Fruit fly (Drosophila melanogaster): Measurements from ENCODE around the gene mip130.
A peak's percentile ranks its signal among the peaks of the same experiment; 100 is the strongest.

mip130 gene

dm6 chrX:1889926-1890325 lies 18.1 kb upstream of the mip130 start, which contains the start of the genes trr and mRpL16 (continued):
- TF ChIP-seq HLH4C (GFP tag; IDR thresholded peaks at IDR 0.05; ENCODE audit: partially characterized antibody): peak; percentile 54; the same call in 2 of the 3 replicates
- TF ChIP-seq exex (tag; optimal IDR thresholded peaks at IDR 0.05): no peak
- TF ChIP-seq Mes4 (GFP tag; optimal IDR thresholded peaks at IDR 0.05): no peak
- TF ChIP-seq CG2116 (GFP tag; optimal IDR thresholded peaks at IDR 0.05): peak; percentile 93
- TF ChIP-seq CG7839 (tag; optimal IDR thresholded peaks at IDR 0.05): no peak
- TF ChIP-seq crc (GFP tag; optimal IDR thresholded peaks at IDR 0.05): no peak
- TF ChIP-seq gfzf (GFP tag; optimal IDR thresholded peaks at IDR 0.05): peak; percentile 75
- peak; percentile 33 for TF ChIP-seq slp2 (GFP tag; optimal IDR thresholded peaks at IDR 0.05)
- no peak for TF ChIP-seq CG42726 (GFP tag; IDR thresholded peaks at IDR 0.05; ENCODE audit: partially characterized antibody)
- TF ChIP-seq CG4328 (GFP tag; optimal IDR thresholded peaks at IDR 0.05): no peak
- no peak for TF ChIP-seq CG18476 (GFP tag; optimal IDR thresholded peaks at IDR 0.05)
- no peak for TF ChIP-seq lbe (GFP tag; optimal IDR thresholded peaks at IDR 0.05)
- no peak for TF ChIP-seq kah (GFP tag; optimal IDR thresholded peaks at IDR 0.05)
- peak; percentile 76 for TF ChIP-seq hbn (GFP tag; IDR thresholded peaks at IDR 0.05; ENCODE audit: partially characterized antibody)
- no peak for TF ChIP-seq D19B (GFP tag; optimal IDR thresholded peaks at IDR 0.05)
- no peak for TF ChIP-seq CG15011 (GFP tag; optimal IDR thresholded peaks at IDR 0.05)
- TF ChIP-seq tin (GFP tag; optimal IDR thresholded peaks at IDR 0.05): peak; percentile 32
- TF ChIP-seq Ets65A (GFP tag): peak; percentile 86
- TF ChIP-seq so (GFP tag; IDR thresholded peaks at IDR 0.05): no peak
- no peak for TF ChIP-seq CG9876 (GFP tag; optimal IDR thresholded peaks at IDR 0.05)
- no peak for TF ChIP-seq pan (optimal IDR thresholded peaks at IDR 0.05)
- TF ChIP-seq pan (GFP tag; optimal IDR thresholded peaks at IDR 0.05 in 1 of 2, IDR thresholded peaks at IDR 0.05 in 1 of 2): no peak
- peak; percentile 23 for TF ChIP-seq shn (GFP tag; optimal IDR thresholded peaks at IDR 0.05)
- no peak for TF ChIP-seq Hr39 (optimal IDR thresholded peaks at IDR 0.05)
- no peak for TF ChIP-seq CG16779 (GFP tag; IDR thresholded peaks at IDR 0.05)
- no peak for TF ChIP-seq kay (GFP tag; optimal IDR thresholded peaks at IDR 0.05)
- TF ChIP-seq stwl (tag; optimal IDR thresholded peaks at IDR 0.05): peak; percentile 60
- no peak for TF ChIP-seq CG10959 (GFP tag; IDR thresholded peaks at IDR 0.05)
- TF ChIP-seq tll (GFP tag; optimal IDR thresholded peaks at IDR 0.05): no peak
- 0 out of 2 replicates have a peak, but pooled peaks have one; percentile 37 for TF ChIP-seq H2.0 (GFP tag; IDR thresholded peaks at IDR 0.05)
- no peak for TF ChIP-seq CG4424 (GFP tag; optimal IDR thresholded peaks at IDR 0.05)
- no peak for TF ChIP-seq CG3163 (GFP tag; optimal IDR thresholded peaks at IDR 0.05)
- 0 out of 3 replicates have a peak, but pooled peaks have one; percentile 46 for TF ChIP-seq CG11456 (GFP tag; IDR thresholded peaks at IDR 0.05)
- no peak for TF ChIP-seq Ravus (GFP tag; IDR thresholded peaks at IDR 0.05)
- no peak; the same call in 2 of the 3 replicates for TF ChIP-seq CG17361 (GFP tag; IDR thresholded peaks at IDR 0.05)
- 0 out of 3 replicates have a peak, but pooled peaks have one; percentile 10 for TF ChIP-seq ken (GFP tag; IDR thresholded peaks at IDR 0.05)
- no peak for TF ChIP-seq Doc2 (GFP tag; IDR thresholded peaks at IDR 0.05)
- no peak for TF ChIP-seq CkIIα-i1 (GFP tag; IDR thresholded peaks at IDR 0.05)
- no peak for TF ChIP-seq CG1024 (GFP tag; IDR thresholded peaks at IDR 0.05)
- no peak for TF ChIP-seq hkb (optimal IDR thresholded peaks at IDR 0.05)
- TF ChIP-seq hkb (GFP tag; IDR thresholded peaks at IDR 0.05): no peak
- peak; percentile 39 for TF ChIP-seq CG13624 (GFP tag; optimal IDR thresholded peaks at IDR 0.05)
- no peak for TF ChIP-seq CG10321 (GFP tag; IDR thresholded peaks at IDR 0.05)
- no peak for TF ChIP-seq C15 (GFP tag; IDR thresholded peaks at IDR 0.05)
- TF ChIP-seq nau (GFP tag; optimal IDR thresholded peaks at IDR 0.05): no peak
- TF ChIP-seq CG43689 (GFP tag; IDR thresholded peaks at IDR 0.05): no peak
- TF ChIP-seq Meics (GFP tag; optimal IDR thresholded peaks at IDR 0.05): no peak
- no peak; the same call in 1 of the 2 replicates for TF ChIP-seq al (GFP tag; IDR thresholded peaks at IDR 0.05)
- no peak for TF ChIP-seq E2f1 (GFP tag; IDR thresholded peaks at IDR 0.05)
- no peak for TF ChIP-seq bigmax (GFP tag; optimal IDR thresholded peaks at IDR 0.05)
- TF ChIP-seq luna (GFP tag; optimal IDR thresholded peaks at IDR 0.05): no peak
- no peak for TF ChIP-seq ERR (GFP tag; optimal IDR thresholded peaks at IDR 0.05)
- TF ChIP-seq CG6683 (GFP tag; optimal IDR thresholded peaks at IDR 0.05): no peak
